Worm (Caenorhabditis elegans): ENCODE results near the gene C50E3.15.

DNA sequence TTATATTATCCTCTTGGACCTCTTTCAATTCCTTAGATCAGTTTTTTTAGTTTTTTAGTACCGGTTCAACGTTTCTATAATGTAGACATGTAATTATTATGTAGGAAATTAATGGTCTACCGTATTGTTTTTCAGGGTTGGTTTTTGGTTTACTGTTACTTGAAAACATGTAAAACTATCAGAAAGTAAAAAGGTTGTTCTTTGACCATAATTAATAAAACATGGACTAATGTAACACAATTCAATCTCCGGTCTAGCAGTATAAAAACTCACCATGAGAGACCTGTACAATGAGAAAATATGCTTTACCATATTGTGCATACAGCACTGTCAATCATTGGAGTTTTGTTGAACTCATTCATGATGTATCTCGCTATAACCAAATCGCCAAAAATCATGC lies 17.3 kb downstream of the C50E3.15 start, which contains the start of gene srd-29:
- TF ChIP-seq efl-1 (GFP tag; optimal IDR thresholded peaks at IDR 0.05): no peak
- no peak for TF ChIP-seq unc-130 (GFP tag; optimal IDR thresholded peaks at IDR 0.05)
- TF ChIP-seq unc-62 (GFP tag; optimal IDR thresholded peaks at IDR 0.05): no peak
- no peak for TF ChIP-seq ama-1 (optimal IDR thresholded peaks at IDR 0.05)
- TF ChIP-seq ama-1 (GFP tag; optimal IDR thresholded peaks at IDR 0.05): no peak
- no peak for TF ChIP-seq snpc-3.4 (tag; optimal IDR thresholded peaks at IDR 0.05)
- TF ChIP-seq ceh-40 (GFP tag; IDR thresholded peaks at IDR 0.05): no peak
- TF ChIP-seq ets-4 (GFP tag; optimal IDR thresholded peaks at IDR 0.05): no peak

All from whole organism, young adult.